Fruit fly (Drosophila melanogaster) whole organism, adult: Measurements from ENCODE around the gene Gem2.

ENCODE experiments used
- CG7045 ChIP-seq: fragments of 200-800 bp; sonication (Bioruptor generic); optimal IDR thresholded peaks from 2 replicates; lab custom pipeline; 2017; ENCODE audit warnings: missing biosample characterization, mild to moderate bottlenecking, missing genetic modification characterization
- Clk ChIP-seq: fragments of 200-800 bp; sonication (Bioruptor generic); optimal IDR thresholded peaks from 2 replicates; lab custom pipeline; 2017; ENCODE audit warnings: missing biosample characterization, missing genetic modification characterization
- Crg-1 ChIP-seq: fragments of 200-800 bp; sonication (Bioruptor generic); optimal IDR thresholded peaks from 2 replicates; lab custom pipeline; 2016; ENCODE audit warnings: missing biosample characterization, missing genetic modification characterization
- Hr96 ChIP-seq: fragments of 200-800 bp; sonication (Bioruptor generic); optimal IDR thresholded peaks from 2 replicates; lab custom pipeline; 2016; ENCODE audit warnings: missing biosample characterization, missing genetic modification characterization
- kay ChIP-seq: fragments of 200-800 bp; sonication (Bioruptor generic); peaks from one replicate; lab custom pipeline; 2016; ENCODE audit warnings: missing biosample characterization, missing genetic modification characterization, borderline replicate concordance

DNA sequence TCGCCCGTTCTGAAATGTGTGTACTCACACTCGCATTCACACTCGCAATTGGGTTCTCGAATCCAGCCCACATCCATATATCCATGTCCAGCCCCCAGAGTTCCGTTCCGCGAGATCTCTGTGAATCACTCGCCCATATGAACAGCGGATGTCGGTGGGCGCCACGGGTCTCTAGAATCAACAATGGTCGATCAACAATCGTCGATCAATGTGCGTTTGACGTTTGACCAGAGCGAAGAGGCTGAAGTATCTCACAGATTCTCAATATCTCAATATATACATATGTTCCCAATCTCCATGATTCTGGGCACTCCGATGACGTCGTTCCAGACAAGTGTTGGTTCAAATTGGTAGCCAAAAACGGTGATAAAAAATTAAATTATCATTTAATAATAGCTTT, 11.0 kb downstream of the Gem2 start:
- TF ChIP-seq Clk (GFP tag; lab: Kevin White, UChicago) (no peak), Hr96 (GFP tag; lab: Kevin White, UChicago) (no peak), kay (GFP tag; lab: Kevin White, UChicago) (no peak), CG7045 (GFP tag; lab: Kevin White, UChicago) (no peak), Crg-1 (no peak)
